Worm (Caenorhabditis elegans) whole organism, L4 larva: Measurements from ENCODE around the gene fbxa-28.

Experiments used
- R02D3.7 ChIP-seq: fragments of 150-350 bp; sonication (generic microtip); optimal IDR thresholded peaks from 3 replicates; lab custom pipeline; 2014; ENCODE audit warnings: missing biosample characterization, missing genetic modification characterization
- T20F7.1 ChIP-seq: fragments of 200-800 bp; sonication (Bioruptor generic); optimal IDR thresholded peaks from 2 replicates; lab custom pipeline; 2018; ENCODE audit warnings: mild to moderate bottlenecking, missing genetic modification characterization, missing compliant biosample characterization
- ama-1 ChIP-seq: fragments of 150-350 bp; optimal IDR thresholded peaks from 2 replicates; lab custom pipeline; 2014; ENCODE audit warnings: inconsistent platforms, mixed read lengths
- ceh-28 ChIP-seq: fragments of 150-350 bp; optimal IDR thresholded peaks from 2 replicates; lab custom pipeline; 2014; ENCODE audit warnings: missing biosample characterization, missing genetic modification reagents, missing genetic modification characterization
- ceh-44 ChIP-seq: fragments of 200-800 bp; sonication (Bioruptor generic); IDR thresholded peaks from 2 replicates; pipeline ENCODE4 v1.3.6; 2022; ENCODE audit warnings: missing genetic modification reagents, missing genetic modification characterization, missing compliant biosample characterization
- cey-2 ChIP-seq: sonication (generic microtip); optimal IDR thresholded peaks from 3 replicates; lab custom pipeline; 2017; ENCODE audit warnings: missing genetic modification characterization, mild to moderate bottlenecking, missing compliant biosample characterization, antibody characterized with exemption, borderline replicate concordance; ENCODE audit not compliant: insufficient read depth
- daf-16 ChIP-seq, 3 experiments: sonication (generic microtip); optimal IDR thresholded peaks; 2 replicates each; lab custom pipeline; 2016 to 2017; ENCODE audit warnings: missing genetic modification characterization in 3 of 3, missing genetic modification reagents in 3 of 3, mild to moderate bottlenecking in 2 of 3, missing compliant biosample characterization in 2 of 3, missing biosample characterization in 1 of 3, moderate library complexity in 1 of 3
- dmd-6 ChIP-seq: fragments of 200-800 bp; sonication (Bioruptor generic); IDR thresholded peaks from 2 replicates; pipeline ENCODE4 v1.3.6; 2022; ENCODE audit warnings: missing genetic modification reagents, missing genetic modification characterization, missing compliant biosample characterization
- dmd-9 ChIP-seq: fragments of 200-800 bp; sonication (Bioruptor generic); IDR thresholded peaks from 2 replicates; pipeline ENCODE4 v1.3.6; 2022; ENCODE audit warnings: missing genetic modification reagents, missing genetic modification characterization, missing compliant biosample characterization
- dpl-1 ChIP-seq: fragments of 150-350 bp; optimal IDR thresholded peaks from 2 replicates; lab custom pipeline; 2014; ENCODE audit warnings: missing biosample characterization, missing genetic modification reagents, missing genetic modification characterization
- duxl-1 ChIP-seq: sonication (generic microtip); optimal IDR thresholded peaks from 2 replicates; lab custom pipeline; 2016; ENCODE audit warnings: mild to moderate bottlenecking, missing genetic modification characterization, moderate library complexity, missing compliant biosample characterization; ENCODE audit not compliant: poor library complexity
- dve-1 ChIP-seq: sonication (generic microtip); optimal IDR thresholded peaks from 2 replicates; lab custom pipeline; 2017; ENCODE audit warnings: antibody characterized with exemption, mild to moderate bottlenecking, missing genetic modification characterization, missing compliant biosample characterization; ENCODE audit not compliant: insufficient read depth
- fos-1 ChIP-seq: fragments of 150-350 bp; optimal IDR thresholded peaks from 2 replicates; lab custom pipeline; 2014; ENCODE audit warnings: missing biosample characterization, missing genetic modification characterization
- gei-8 ChIP-seq: fragments of 200-800 bp; sonication (Bioruptor generic); optimal IDR thresholded peaks from 2 replicates; lab custom pipeline; 2018; ENCODE audit warnings: mild to moderate bottlenecking, missing genetic modification characterization, missing compliant biosample characterization
- hif-1 ChIP-seq, 2 experiments: sonication (generic microtip); optimal IDR thresholded peaks; 2 replicates each; lab custom pipeline; 2016 to 2017; ENCODE audit warnings: missing compliant biosample characterization in 2 of 2, missing genetic modification characterization in 2 of 2, missing genetic modification reagents in 2 of 2, missing genotype in 2 of 2, mild to moderate bottlenecking in 1 of 2
- hlh-11 ChIP-seq: fragments of 200-800 bp; sonication (Bioruptor generic); optimal IDR thresholded peaks from 2 replicates; lab custom pipeline; 2018; ENCODE audit warnings: mild to moderate bottlenecking, missing genetic modification characterization, missing compliant biosample characterization
- hlh-30 ChIP-seq: sonication (generic microtip); optimal IDR thresholded peaks from 2 replicates; lab custom pipeline; 2017; ENCODE audit warnings: antibody characterized with exemption, mild to moderate bottlenecking, missing genetic modification characterization, missing compliant biosample characterization; ENCODE audit not compliant: insufficient read depth
- hmg-1.1 ChIP-seq: fragments of 200-800 bp; sonication (Bioruptor generic); IDR thresholded peaks from 2 replicates; pipeline ENCODE4 v1.3.6; 2022; ENCODE audit warnings: missing genetic modification reagents, missing genetic modification characterization, missing compliant biosample characterization
- lin-1 ChIP-seq: fragments of 200-800 bp; sonication (Bioruptor generic); IDR thresholded peaks from 2 replicates; pipeline ENCODE4 v1.3.6; 2022; ENCODE audit warnings: missing genetic modification reagents, missing genetic modification characterization, missing compliant biosample characterization
- lin-29 ChIP-seq: fragments of 200-800 bp; sonication (Bioruptor generic); IDR thresholded peaks from 2 replicates; pipeline ENCODE4 v1.3.6; 2022; ENCODE audit warnings: missing genetic modification reagents, missing genetic modification characterization, missing compliant biosample characterization
- lin-39 ChIP-seq: fragments of 150-350 bp; optimal IDR thresholded peaks from 2 replicates; lab custom pipeline; 2014; ENCODE audit warnings: missing biosample characterization, missing genetic modification reagents, missing genetic modification characterization
- lir-3 ChIP-seq: sonication (generic microtip); optimal IDR thresholded peaks from 2 replicates; lab custom pipeline; 2016; ENCODE audit warnings: mild to moderate bottlenecking, missing genetic modification characterization, missing compliant biosample characterization
- lsy-2 ChIP-seq, 2 experiments: fragments of 150-350 bp in 1 of 2; sonication (generic microtip) in 1 of 2; optimal IDR thresholded peaks; 2 replicates each; lab custom pipeline; 2014 to 2017; ENCODE audit warnings: missing biosample characterization in 2 of 2, missing genetic modification characterization in 2 of 2
- mdl-1 ChIP-seq, 2 experiments: fragments of 150-350 bp in 1 of 2; sonication (generic microtip) in 1 of 2; optimal IDR thresholded peaks; 2 replicates each; lab custom pipeline; 2014 to 2017; ENCODE audit warnings: missing biosample characterization in 2 of 2, missing genetic modification characterization in 2 of 2
- mep-1 ChIP-seq: fragments of 150-350 bp; sonication (generic microtip); optimal IDR thresholded peaks from 3 replicates; lab custom pipeline; 2014; ENCODE audit warnings: missing biosample characterization, missing genetic modification characterization
- mxl-2 ChIP-seq: fragments of 200-800 bp; sonication (Bioruptor generic); conservative IDR thresholded peaks from 2 replicates; pipeline ENCODE4 v1.3.6; 2022; ENCODE audit warnings: missing genetic modification reagents, missing genetic modification characterization, missing compliant biosample characterization
- nhr-10 ChIP-seq: fragments of 150-350 bp; optimal IDR thresholded peaks from 2 replicates; lab custom pipeline; 2014; ENCODE audit warnings: missing biosample characterization, missing genetic modification characterization
- nhr-11 ChIP-seq: fragments of 150-350 bp; optimal IDR thresholded peaks from 2 replicates; lab custom pipeline; 2014; ENCODE audit warnings: missing biosample characterization, missing genetic modification characterization
- nhr-111 ChIP-seq: fragments of 200-800 bp; sonication (Bioruptor generic); optimal IDR thresholded peaks from 2 replicates; lab custom pipeline; 2018; ENCODE audit warnings: mild to moderate bottlenecking, missing genetic modification characterization, missing compliant biosample characterization
- nhr-237 ChIP-seq: sonication (generic microtip); optimal IDR thresholded peaks from 2 replicates; lab custom pipeline; 2017; ENCODE audit warnings: missing biosample characterization, missing genetic modification characterization
- nhr-25 ChIP-seq: sonication (generic microtip); optimal IDR thresholded peaks from 2 replicates; lab custom pipeline; 2017; ENCODE audit warnings: missing genetic modification characterization, mild to moderate bottlenecking, missing compliant biosample characterization, antibody characterized with exemption, moderate library complexity, borderline replicate concordance; ENCODE audit not compliant: insufficient read depth
- nhr-28 ChIP-seq: fragments of 150-350 bp; optimal IDR thresholded peaks from 2 replicates; lab custom pipeline; 2014; ENCODE audit warnings: missing biosample characterization, missing genetic modification characterization
- nhr-41 ChIP-seq: fragments of 200-800 bp; sonication (Bioruptor generic); IDR thresholded peaks from 2 replicates; pipeline ENCODE4 v1.3.6; 2022; ENCODE audit warnings: missing genetic modification reagents, missing genetic modification characterization, missing compliant biosample characterization
- nhr-42 ChIP-seq: fragments of 200-800 bp; sonication (Bioruptor generic); IDR thresholded peaks from 2 replicates; pipeline ENCODE4 v1.3.6; 2022; ENCODE audit warnings: missing genetic modification characterization, missing compliant biosample characterization
- nhr-48 ChIP-seq: sonication (generic microtip); optimal IDR thresholded peaks from 2 replicates; lab custom pipeline; 2016; ENCODE audit warnings: mild to moderate bottlenecking, missing genetic modification characterization, missing compliant biosample characterization
- nhr-76 ChIP-seq: fragments of 150-350 bp; optimal IDR thresholded peaks from 2 replicates; lab custom pipeline; 2014; ENCODE audit warnings: missing biosample characterization, missing genetic modification characterization
- pha-4 ChIP-seq, 2 experiments: fragments of 150-350 bp in 1 of 2; fragments of 200-800 bp in 1 of 2; sonication (Bioruptor generic) in 1 of 2; IDR thresholded peaks in 1 of 2; optimal IDR thresholded peaks in 1 of 2; 2 replicates each; pipeline versions ENCODE4 v1.3.6 to Lab custom; 2014 to 2022; ENCODE audit warnings: missing genetic modification characterization in 2 of 2, missing genetic modification reagents in 2 of 2, missing biosample characterization in 1 of 2, missing compliant biosample characterization in 1 of 2
- php-3 ChIP-seq: fragments of 200-800 bp; sonication (Bioruptor generic); IDR thresholded peaks from 2 replicates; pipeline ENCODE4 v1.3.6; 2022; ENCODE audit warnings: missing genetic modification reagents, missing genetic modification characterization, missing compliant biosample characterization
- pqm-1 ChIP-seq: sonication (generic microtip); optimal IDR thresholded peaks from 2 replicates; lab custom pipeline; 2017; ENCODE audit warnings: missing biosample characterization, missing genetic modification characterization
- spr-1 ChIP-seq: sonication (generic microtip); optimal IDR thresholded peaks from 2 replicates; lab custom pipeline; 2016; ENCODE audit warnings: mild to moderate bottlenecking, missing genetic modification characterization, missing compliant biosample characterization
- spr-3 ChIP-seq: fragments of 200-800 bp; sonication (Bioruptor generic); optimal IDR thresholded peaks from 2 replicates; lab custom pipeline; 2018; ENCODE audit warnings: mild to moderate bottlenecking, missing genetic modification characterization, missing compliant biosample characterization
- tag-97 ChIP-seq: fragments of 200-800 bp; sonication (Bioruptor generic); IDR thresholded peaks from 2 replicates; pipeline ENCODE4 v1.3.6; 2022; ENCODE audit warnings: missing genetic modification characterization, missing compliant biosample characterization
- tra-1 ChIP-seq: fragments of 200-800 bp; sonication (Bioruptor generic); IDR thresholded peaks from 2 replicates; pipeline ENCODE4 v1.3.6; 2022; ENCODE audit warnings: missing genetic modification reagents, missing genetic modification characterization, missing compliant biosample characterization
- zfp-2 ChIP-seq: sonication (generic microtip); optimal IDR thresholded peaks from 2 replicates; lab custom pipeline; 2016; ENCODE audit warnings: mild to moderate bottlenecking, missing genetic modification characterization, missing compliant biosample characterization
- zip-2 ChIP-seq: fragments of 150-350 bp; optimal IDR thresholded peaks from 2 replicates; lab custom pipeline; 2014; ENCODE audit warnings: missing biosample characterization, missing genetic modification characterization

The fbxa-28 gene

ce11 chrIII:1297604-1298003, at the start of gene fbxa-28:
Gene fbxa-28 (plus strand): TSS chrIII:1297904.
- no peak for TF ChIP-seq R02D3.7
- TF ChIP-seq nhr-10 (tag; lab: Kevin White, UChicago), result no peak
- TF ChIP-seq nhr-48 (tag; lab: Kevin White, UChicago), result no peak
- no peak for TF ChIP-seq gei-8 (GFP tag; lab: Kevin White, UChicago)
- TF ChIP-seq nhr-42 (GFP tag; lab: Robert Waterston, UW), result no peak
- TF ChIP-seq hlh-30 (tag; lab: Kevin White, UChicago), result no peak
- TF ChIP-seq ceh-44 (GFP tag; lab: Robert Waterston, UW), result no peak
- TF ChIP-seq lin-39 (tag; lab: Kevin White, UChicago), result no peak
- TF ChIP-seq zfp-2 (tag; lab: Kevin White, UChicago), result no peak
- TF ChIP-seq T20F7.1 (GFP tag; lab: Kevin White, UChicago), result no peak
- no peak for TF ChIP-seq nhr-237 (tag; lab: Kevin White, UChicago)

ce11 chrIII:1248335-1248734, 49.4 kb upstream of the fbxa-28 start:
- TF ChIP-seq dpl-1 (no peak), nhr-11 (tag; lab: Kevin White, UChicago) (no peak), dmd-9 (GFP tag; lab: Robert Waterston, UW) (no peak), zip-2 (tag; lab: Kevin White, UChicago) (no peak), nhr-111 (GFP tag; lab: Kevin White, UChicago) (no peak), T20F7.1 (GFP tag; lab: Kevin White, UChicago) (no peak), nhr-41 (GFP tag; lab: Robert Waterston, UW) (no peak), duxl-1 (no peak), fos-1 (tag; lab: Kevin White, UChicago) (no peak), nhr-25 (no peak)

ce11 chrIII:1249111-1249583, 48.6 kb upstream of the fbxa-28 start, which contains the start of the genes fbxa-76 and fbxa-77:
Gene fbxa-76 (minus strand): TSS chrIII:1249161.
Gene fbxa-77 (plus strand): TSS chrIII:1249475.
- TF ChIP-seq fos-1 (tag; lab: Kevin White, UChicago) (no peak), lir-3 (tag; lab: Kevin White, UChicago) (no peak), hmg-1.1 (GFP tag; lab: Robert Waterston, UW) (0 out of 2 replicates have a peak, but pooled peaks have one; percentile 26), spr-3 (GFP tag; lab: Kevin White, UChicago) (no peak), nhr-42 (GFP tag; lab: Robert Waterston, UW) (no peak), dve-1 (peak; percentile 90), cey-2 (tag; lab: Kevin White, UChicago) (no peak), pha-4 (GFP tag; IDR thresholded peaks at IDR 0.05; lab: Robert Waterston, UW) (no peak), pha-4 (tag; optimal IDR thresholded peaks at IDR 0.05; lab: Kevin White, UChicago) (peak; percentile 70), hif-1 (tag; optimal IDR thresholded peaks at IDR 0.05; lab: Kevin White, UChicago) (peak in 1 of 2 experiments; percentile 25), dpl-1 (peak; percentile 46), lsy-2 (tag; optimal IDR thresholded peaks at IDR 0.05; lab: Kevin White, UChicago) (peak in 1 of 2 experiments; percentile 60), php-3 (GFP tag; lab: Robert Waterston, UW) (peak; percentile 52; the same call in 1 of the 2 replicates), dmd-6 (peak; percentile 65), lin-29 (no peak), mxl-2 (no peak), mep-1 (peak; percentile 33), hlh-11 (tag; lab: Kevin White, UChicago) (peak; percentile 61), tag-97 (GFP tag; lab: Robert Waterston, UW) (no peak), hlh-30 (tag; lab: Kevin White, UChicago) (peak; percentile 23), tra-1 (GFP tag; lab: Robert Waterston, UW) (0 out of 2 replicates have a peak, but pooled peaks have one; percentile 13), ceh-28 (tag; lab: Kevin White, UChicago) (no peak), duxl-1 (peak; percentile 62), nhr-28 (peak; percentile 27), daf-16 (GFP tag; optimal IDR thresholded peaks at IDR 0.05; lab: Kevin White, UChicago) (no peak), daf-16 (tag; optimal IDR thresholded peaks at IDR 0.05; lab: Kevin White, UChicago) (peak; percentile 53), spr-1 (tag; lab: Kevin White, UChicago) (no peak), ama-1 (lab: Kevin White, UChicago) (no peak), lin-1 (GFP tag; lab: Robert Waterston, UW) (0 out of 2 replicates have a peak, but pooled peaks have one; percentile 32), nhr-76 (tag; lab: Kevin White, UChicago) (no peak), pqm-1 (tag; lab: Kevin White, UChicago) (peak; percentile 40), mdl-1 (tag; optimal IDR thresholded peaks at IDR 0.05; lab: Kevin White, UChicago) (peak in 1 of 2 experiments; percentile 3)
